Fruit fly (Drosophila melanogaster) Kc167 (cell line): Measurements from ENCODE around the gene apn.

Experiments
- Myc ChIP-seq: fragments of >200 bp; optimal IDR thresholded peaks from 2 replicates; lab custom pipeline; 2017; ENCODE audit warnings: missing external identifiers
- h ChIP-seq: fragments of >200 bp; optimal IDR thresholded peaks from 3 replicates; lab custom pipeline; 2018; ENCODE audit warnings: missing external identifiers
- insv ChIP-seq: fragments of >200 bp; optimal IDR thresholded peaks from 3 replicates; lab custom pipeline; 2018; ENCODE audit warnings: missing external identifiers
- psq ChIP-seq: fragments of >200 bp; optimal IDR thresholded peaks from 2 replicates; lab custom pipeline; 2017; ENCODE audit warnings: missing external identifiers
- ttk ChIP-seq: sonication (Bioruptor generic); optimal IDR thresholded peaks from 2 replicates; lab custom pipeline; 2017; ENCODE audit warnings: missing external identifiers

dm6 chr3R:13279419-13279818 lies 9.2 kb downstream of the apn start, which contains the start of gene CG8630:
- TF ChIP-seq ttk (lab: Kevin White, UChicago), result no peak
- no peak for TF ChIP-seq h (lab: Kevin White, UChicago)
- TF ChIP-seq Myc (lab: Kevin White, UChicago), result no peak
- no peak for TF ChIP-seq psq
- TF ChIP-seq insv (lab: Kevin White, UChicago), result no peak
